Worm (Caenorhabditis elegans): Measurements from ENCODE around the gene rab-39.

The rab-39 gene

DNA sequence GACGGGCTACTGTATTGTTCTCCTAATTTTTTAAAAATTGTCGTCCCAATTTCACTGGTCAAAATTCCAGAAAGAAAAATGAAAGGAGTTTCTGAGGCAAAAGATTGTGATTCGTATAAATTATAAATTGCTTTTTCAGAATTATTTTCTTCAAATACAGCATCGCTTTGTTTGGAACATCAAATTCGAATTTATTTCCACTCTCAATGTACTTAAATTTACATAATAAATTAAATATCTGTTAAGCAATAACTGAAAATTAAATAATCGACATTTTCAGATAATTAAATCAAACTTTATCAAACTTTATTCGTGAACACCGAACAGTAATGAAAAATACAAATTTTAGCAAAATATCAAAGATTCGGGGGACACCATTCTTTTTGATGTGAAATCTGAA is 48.0 kb downstream of the rab-39 start:
- TF ChIP-seq unc-62 (GFP tag; optimal IDR thresholded peaks at IDR 0.05): no peak

DNA sequence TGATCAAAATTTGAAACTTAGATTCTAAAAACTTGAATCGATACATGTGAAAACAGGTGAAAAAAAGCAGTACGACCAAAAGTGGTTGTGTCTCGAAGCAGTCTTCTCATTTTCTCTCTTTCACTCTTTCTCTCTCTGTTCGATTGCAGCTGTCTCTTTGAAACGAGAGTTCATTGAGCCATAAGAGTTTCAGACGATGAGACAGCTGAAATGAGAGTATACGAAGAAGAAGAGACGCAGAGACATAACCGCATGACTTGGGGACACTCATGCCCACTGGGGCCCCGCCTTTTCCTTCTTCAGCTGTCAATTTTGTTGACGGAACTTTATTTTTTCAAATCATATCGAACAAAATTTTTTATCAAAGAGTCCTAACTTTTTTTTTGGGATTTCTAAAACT is 48.7 kb downstream of the rab-39 start:
- no peak for TF ChIP-seq unc-62 (GFP tag; optimal IDR thresholded peaks at IDR 0.05)

DNA sequence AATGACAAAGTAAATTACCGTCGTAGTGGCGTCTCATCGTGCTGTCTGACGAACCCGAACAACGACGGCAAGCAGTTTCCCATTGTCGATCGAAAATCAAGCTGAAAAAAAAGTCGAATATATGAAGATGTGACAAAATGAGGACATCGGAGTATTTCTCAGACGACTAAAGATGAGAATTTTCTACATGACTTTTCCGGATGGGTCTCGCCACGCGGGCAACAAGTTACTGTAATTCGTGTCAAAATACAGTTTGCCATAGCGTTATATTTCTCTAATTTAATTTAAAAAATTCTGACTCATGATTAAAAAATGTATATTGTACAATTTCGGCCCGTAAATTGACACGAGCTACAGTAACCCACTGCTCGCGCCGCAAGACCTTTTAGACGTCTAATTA is 49.8 kb downstream of the rab-39 start, which contains the start of gene C01G6.4:
Gene C01G6.4, minus strand, starts transcription at position 101 of the 400 bp plus-strand sequence.
- TF ChIP-seq unc-62 (GFP tag; optimal IDR thresholded peaks at IDR 0.05): no peak
